1 fruit fly cellular context compared by ENCODE assay signal in the genomic region with DNA sequence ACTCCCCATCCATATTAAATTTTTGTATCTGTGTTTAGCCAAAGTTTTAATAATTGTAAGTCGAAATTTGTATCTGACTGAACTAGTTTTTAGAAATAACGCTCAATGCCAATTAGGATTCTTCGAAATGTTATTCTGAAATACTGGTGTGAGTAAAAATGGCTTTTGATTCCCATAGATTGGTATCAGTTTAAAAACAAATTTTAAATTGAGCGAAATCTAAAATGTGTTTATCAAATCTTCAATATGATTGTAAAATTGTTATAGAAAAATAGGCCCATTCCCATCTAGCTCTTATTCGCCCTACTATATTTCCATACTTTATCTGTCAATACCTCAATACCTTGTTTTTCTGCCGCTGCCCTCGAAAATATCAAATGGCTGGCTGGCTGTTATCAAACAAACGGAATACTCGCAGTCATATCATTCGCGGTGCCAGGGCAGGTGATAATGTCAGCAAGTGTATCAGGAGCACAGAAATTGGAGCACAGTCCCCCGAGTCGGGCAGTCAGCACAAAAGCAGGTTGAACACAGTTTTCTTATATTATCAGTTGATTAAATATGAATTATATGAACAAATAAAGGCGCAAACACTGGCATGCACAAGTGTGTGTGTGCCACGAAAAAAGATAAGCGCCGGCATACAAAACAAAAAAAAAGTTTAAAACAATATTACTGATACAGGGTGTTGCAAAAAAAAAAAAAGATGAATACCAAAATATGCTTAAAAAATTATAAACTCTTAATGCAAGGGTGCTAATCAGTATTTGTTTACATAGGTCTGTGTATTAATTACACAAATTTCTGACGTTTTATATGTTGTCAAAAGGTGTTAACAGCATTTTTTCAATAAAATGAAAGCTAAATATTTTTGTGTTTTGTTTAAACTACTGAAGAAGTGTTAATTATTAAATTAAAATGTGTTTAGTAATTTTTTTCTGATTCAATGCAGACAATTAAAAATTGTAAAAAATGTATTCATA.
TF ChIP-seq lines count a peak whose summit lies in the region.

A gene (minus strand): TSS at position 51 of the 983 bp plus-strand sequence.

TF ChIP-seq in whole organism, embryonic, 481 proteins besides CTCF, POLR2A, EP300 and RAD21 (continued from another document and continues in another):
- TF ChIP-seq jigr1 (GFP tag; IDR thresholded peaks at IDR 0.05; lab: Robert Waterston, UW) (no peak), vvl (GFP tag; IDR thresholded peaks at IDR 0.05; lab: Robert Waterston, UW) (peak; percentile 62; the same call in 1 of the 2 replicates), CG3281 (GFP tag; optimal IDR thresholded peaks at IDR 0.05; lab: Kevin White, UChicago) (peak; percentile 86), Sin3A (optimal IDR thresholded peaks at IDR 0.05; lab: Kevin White, UChicago) (no peak), rib (GFP tag; IDR thresholded peaks at IDR 0.05; lab: Robert Waterston, UW) (peak; percentile 84), CG9876 (GFP tag; optimal IDR thresholded peaks at IDR 0.05; lab: Kevin White, UChicago) (no peak), Awh (GFP tag; IDR thresholded peaks at IDR 0.05; lab: Robert Waterston, UW) (peak; percentile 86), CG17612 (GFP tag; IDR thresholded peaks at IDR 0.05; lab: Robert Waterston, UW) (no peak), NC2α (GFP tag; optimal IDR thresholded peaks at IDR 0.05; lab: Kevin White, UChicago) (peak; percentile 84), CG13123 (GFP tag; optimal IDR thresholded peaks at IDR 0.05; lab: Kevin White, UChicago) (peak; percentile 53), gt (GFP tag; IDR thresholded peaks at IDR 0.05; lab: Robert Waterston, UW) (no peak), ERR (GFP tag; optimal IDR thresholded peaks at IDR 0.05; lab: Kevin White, UChicago) (peak; percentile 65), CG12071 (GFP tag; optimal IDR thresholded peaks at IDR 0.05; lab: Kevin White, UChicago) (peak; percentile 90), YL-1 (GFP tag; optimal IDR thresholded peaks at IDR 0.05; lab: Kevin White, UChicago) (peak; percentile 72), CG7357 (GFP tag; IDR thresholded peaks at IDR 0.05; lab: Robert Waterston, UW) (no peak), Atf6 (GFP tag; IDR thresholded peaks at IDR 0.05; lab: Robert Waterston, UW) (peak; percentile 81), sqz (GFP tag; optimal IDR thresholded peaks at IDR 0.05; lab: Kevin White, UChicago) (peak; percentile 92), CG18476 (GFP tag; optimal IDR thresholded peaks at IDR 0.05; lab: Kevin White, UChicago) (peak; percentile 69), Fer1 (GFP tag; optimal IDR thresholded peaks at IDR 0.05; lab: Kevin White, UChicago) (peak; percentile 91), CG14050 (GFP tag; IDR thresholded peaks at IDR 0.05; lab: Robert Waterston, UW) (peak; percentile 57; the same call in 2 of the 3 replicates), CG12769 (tag; optimal IDR thresholded peaks at IDR 0.05; lab: Kevin White, UChicago) (peak; percentile 76), Vsx1 (GFP tag; optimal IDR thresholded peaks at IDR 0.05; lab: Kevin White, UChicago) (peak; percentile 92), CG15514 (GFP tag; optimal IDR thresholded peaks at IDR 0.05; lab: Kevin White, UChicago) (peak; percentile 89), CG2202 (tag; optimal IDR thresholded peaks at IDR 0.05; lab: Kevin White, UChicago) (peak; percentile 71), gce (GFP tag; IDR thresholded peaks at IDR 0.05; lab: Robert Waterston, UW) (0 out of 3 replicates have a peak, but pooled peaks have one; percentile 42), luna (GFP tag; optimal IDR thresholded peaks at IDR 0.05; lab: Kevin White, UChicago) (no peak), Hsf (GFP tag; optimal IDR thresholded peaks at IDR 0.05; lab: Kevin White, UChicago) (peak; percentile 32), CG4617 (GFP tag; optimal IDR thresholded peaks at IDR 0.05; lab: Kevin White, UChicago; ENCODE audit: borderline replicate concordance) (no peak), CG18619 (GFP tag; optimal IDR thresholded peaks at IDR 0.05; lab: Kevin White, UChicago) (peak; percentile 78), Dbx (GFP tag; IDR thresholded peaks at IDR 0.05; lab: Robert Waterston, UW) (peak; percentile 56; the same call in 2 of the 3 replicates), Chrac-16 (GFP tag; optimal IDR thresholded peaks at IDR 0.05; lab: Kevin White, UChicago) (no peak), CG13775 (GFP tag; optimal IDR thresholded peaks at IDR 0.05; lab: Kevin White, UChicago) (peak; percentile 34), CG15269 (tag; optimal IDR thresholded peaks at IDR 0.05; lab: Kevin White, UChicago) (peak; percentile 76), CG15479 (GFP tag; optimal IDR thresholded peaks at IDR 0.05; lab: Kevin White, UChicago) (no peak), Fer2 (tag; optimal IDR thresholded peaks at IDR 0.05; lab: Kevin White, UChicago) (peak; percentile 38), Tbp (GFP tag; optimal IDR thresholded peaks at IDR 0.05; lab: Kevin White, UChicago) (no peak), lab (GFP tag; optimal IDR thresholded peaks at IDR 0.05; lab: Kevin White, UChicago) (peak; percentile 96), ara (GFP tag; IDR thresholded peaks at IDR 0.05; lab: Robert Waterston, UW) (peak; percentile 49; the same call in 1 of the 2 replicates), D19B (GFP tag; optimal IDR thresholded peaks at IDR 0.05; lab: Kevin White, UChicago) (peak; percentile 50), CG8089 (GFP tag; optimal IDR thresholded peaks at IDR 0.05; lab: Kevin White, UChicago) (peak; percentile 52), Scr (GFP tag; IDR thresholded peaks at IDR 0.05; lab: Robert Waterston, UW; ENCODE audit: partially characterized antibody) (no peak), ewg (GFP tag; optimal IDR thresholded peaks at IDR 0.05; lab: Kevin White, UChicago) (peak; percentile 59), kah (GFP tag; optimal IDR thresholded peaks at IDR 0.05; lab: Kevin White, UChicago) (peak; percentile 56), CG10979 (tag; optimal IDR thresholded peaks at IDR 0.05; lab: Kevin White, UChicago) (peak; percentile 30), CG7928 (GFP tag; optimal IDR thresholded peaks at IDR 0.05; lab: Kevin White, UChicago) (peak; percentile 62), Ptx1 (GFP tag; IDR thresholded peaks at IDR 0.05; lab: Robert Waterston, UW) (peak; percentile 38; the same call in 1 of the 2 replicates), Mrtf (GFP tag; IDR thresholded peaks at IDR 0.05; lab: Robert Waterston, UW) (no peak), CG31441 (GFP tag; IDR thresholded peaks at IDR 0.05; lab: Robert Waterston, UW) (peak; percentile 69), ham (GFP tag; IDR thresholded peaks at IDR 0.05; lab: Robert Waterston, UW) (no peak), CG11695 (GFP tag; IDR thresholded peaks at IDR 0.05; lab: Robert Waterston, UW) (peak; percentile 69), chif (GFP tag; optimal IDR thresholded peaks at IDR 0.05; lab: Kevin White, UChicago) (peak; percentile 40 to 58), C15 (GFP tag; IDR thresholded peaks at IDR 0.05; lab: Robert Waterston, UW) (0 out of 3 replicates have a peak, but pooled peaks have one; percentile 12), lbe (GFP tag; optimal IDR thresholded peaks at IDR 0.05; lab: Kevin White, UChicago) (peak; percentile 93), ken (GFP tag; IDR thresholded peaks at IDR 0.05; lab: Robert Waterston, UW) (peak; percentile 52; the same call in 1 of the 3 replicates), CrebB (tag; optimal IDR thresholded peaks at IDR 0.05; lab: Kevin White, UChicago) (peak; percentile 87), CG17186 (GFP tag; optimal IDR thresholded peaks at IDR 0.05; lab: Kevin White, UChicago) (peak; percentile 46), ATbp (GFP tag; optimal IDR thresholded peaks at IDR 0.05; lab: Kevin White, UChicago) (peak; percentile 95), tap (tag; optimal IDR thresholded peaks at IDR 0.05; lab: Kevin White, UChicago) (peak; percentile 75), sna (GFP tag; IDR thresholded peaks at IDR 0.05; lab: Robert Waterston, UW; ENCODE audit: partially characterized antibody) (no peak), CG7987 (GFP tag; optimal IDR thresholded peaks at IDR 0.05; lab: Kevin White, UChicago) (peak; percentile 95), ci (GFP tag; IDR thresholded peaks at IDR 0.05; lab: Robert Waterston, UW) (peak; percentile 91), Dref (GFP tag; IDR thresholded peaks at IDR 0.05; lab: Robert Waterston, UW) (no peak), sens (GFP tag; lab: Kevin White, UChicago) (peak; percentile 92), bigmax (GFP tag; optimal IDR thresholded peaks at IDR 0.05; lab: Kevin White, UChicago) (peak; percentile 61), unc-4 (GFP tag; IDR thresholded peaks at IDR 0.05; lab: Robert Waterston, UW; ENCODE audit: partially characterized antibody) (no peak), Dip2 (GFP tag; IDR thresholded peaks at IDR 0.05; lab: Robert Waterston, UW) (no peak), CG42726 (GFP tag; IDR thresholded peaks at IDR 0.05; lab: Robert Waterston, UW; ENCODE audit: partially characterized antibody) (no peak), fru (optimal IDR thresholded peaks at IDR 0.05; lab: Kevin White, UChicago) (no peak), Rx (GFP tag; IDR thresholded peaks at IDR 0.05; lab: Robert Waterston, UW) (no peak), CG1529 (GFP tag; optimal IDR thresholded peaks at IDR 0.05; lab: Kevin White, UChicago) (peak; percentile 75), emc (GFP tag; optimal IDR thresholded peaks at IDR 0.05; lab: Kevin White, UChicago) (no peak), Stat92E (GFP tag; optimal IDR thresholded peaks at IDR 0.05; lab: Kevin White, UChicago) (no peak), CG34376 (GFP tag; optimal IDR thresholded peaks at IDR 0.05; lab: Kevin White, UChicago) (peak; percentile 98), CG9817 (tag; optimal IDR thresholded peaks at IDR 0.05; lab: Kevin White, UChicago) (peak; percentile 54), CG6813 (GFP tag; optimal IDR thresholded peaks at IDR 0.05; lab: Kevin White, UChicago) (peak; percentile 94), CoRest (tag; optimal IDR thresholded peaks at IDR 0.05; lab: Kevin White, UChicago) (peak; percentile 59), CG14965 (GFP tag; optimal IDR thresholded peaks at IDR 0.05; lab: Kevin White, UChicago; ENCODE audit: borderline replicate concordance) (peak; percentile 27), CG14710 (tag; optimal IDR thresholded peaks at IDR 0.05; lab: Kevin White, UChicago) (peak; percentile 54), CG2875 (GFP tag; optimal IDR thresholded peaks at IDR 0.05; lab: Kevin White, UChicago) (peak; percentile 94), Dll (GFP tag; IDR thresholded peaks at IDR 0.05; lab: Robert Waterston, UW; ENCODE audit: partially characterized antibody) (no peak), CG2116 (GFP tag; optimal IDR thresholded peaks at IDR 0.05; lab: Kevin White, UChicago) (peak; percentile 54), dati (GFP tag; IDR thresholded peaks at IDR 0.05; lab: Robert Waterston, UW) (no peak), CG1233 (GFP tag; optimal IDR thresholded peaks at IDR 0.05; lab: Kevin White, UChicago) (peak; percentile 88), jing (GFP tag; optimal IDR thresholded peaks at IDR 0.05; lab: Kevin White, UChicago) (no peak), CG6689 (GFP tag; IDR thresholded peaks at IDR 0.05; lab: Robert Waterston, UW) (peak; percentile 45; the same call in 1 of the 2 replicates), CG6254 (GFP tag; optimal IDR thresholded peaks at IDR 0.05; lab: Kevin White, UChicago) (peak; percentile 75), crp (GFP tag; optimal IDR thresholded peaks at IDR 0.05; lab: Kevin White, UChicago) (peak in 1 of 2 experiments; percentile 3), ssp (GFP tag; IDR thresholded peaks at IDR 0.05; lab: Robert Waterston, UW) (no peak), chn (GFP tag; optimal IDR thresholded peaks at IDR 0.05; lab: Kevin White, UChicago) (no peak), B-H1 (GFP tag; IDR thresholded peaks at IDR 0.05; lab: Robert Waterston, UW) (peak; percentile 49; the same call in 1 of the 3 replicates), kay (GFP tag; optimal IDR thresholded peaks at IDR 0.05; lab: Kevin White, UChicago) (no peak), bbx (GFP tag; IDR thresholded peaks at IDR 0.05; lab: Robert Waterston, UW; ENCODE audit: partially characterized antibody) (peak; percentile 40; the same call in 1 of the 2 replicates), prd (optimal IDR thresholded peaks at IDR 0.05; lab: Kevin White, UChicago) (no peak), prd (GFP tag; IDR thresholded peaks at IDR 0.05; lab: Robert Waterston, UW) (0 out of 3 replicates have a peak, but pooled peaks have one; percentile 9), knrl (GFP tag; IDR thresholded peaks at IDR 0.05; lab: Robert Waterston, UW; ENCODE audit: partially characterized antibody) (no peak), CG17359 (tag; optimal IDR thresholded peaks at IDR 0.05; lab: Kevin White, UChicago) (peak; percentile 89), CG13894 (tag; optimal IDR thresholded peaks at IDR 0.05; lab: Kevin White, UChicago) (peak; percentile 64), CG2199 (GFP tag; IDR thresholded peaks at IDR 0.05; lab: Robert Waterston, UW) (no peak), CG6272 (GFP tag; IDR thresholded peaks at IDR 0.05; lab: Robert Waterston, UW) (no peak), Neu2 (GFP tag; optimal IDR thresholded peaks at IDR 0.05; lab: Kevin White, UChicago; ENCODE audit: borderline replicate concordance) (no peak), Blimp-1 (GFP tag; optimal IDR thresholded peaks at IDR 0.05; lab: Kevin White, UChicago) (peak; percentile 79), peb (GFP tag; IDR thresholded peaks at IDR 0.05; lab: Robert Waterston, UW) (no peak), NC2β (GFP tag; optimal IDR thresholded peaks at IDR 0.05; lab: Kevin White, UChicago) (peak; percentile 71), sima (GFP tag; optimal IDR thresholded peaks at IDR 0.05; lab: Kevin White, UChicago) (no peak), unpg (GFP tag; optimal IDR thresholded peaks at IDR 0.05; lab: Kevin White, UChicago) (peak; percentile 65), NFAT (GFP tag; IDR thresholded peaks at IDR 0.05; lab: Robert Waterston, UW) (peak; percentile 66; the same call in 1 of the 2 replicates), CG33213 (GFP tag; optimal IDR thresholded peaks at IDR 0.05; lab: Kevin White, UChicago) (peak; percentile 74), ash1 (GFP tag; optimal IDR thresholded peaks at IDR 0.05; lab: Kevin White, UChicago) (peak; percentile 81), CG34422 (GFP tag; IDR thresholded peaks at IDR 0.05; lab: Robert Waterston, UW) (no peak; the same call in 2 of the 3 replicates), Lim3 (GFP tag; IDR thresholded peaks at IDR 0.05; lab: Robert Waterston, UW) (peak; percentile 75; the same call in 1 of the 2 replicates), CG10543 (GFP tag; optimal IDR thresholded peaks at IDR 0.05; lab: Kevin White, UChicago) (peak; percentile 95), org-1 (GFP tag; optimal IDR thresholded peaks at IDR 0.05; lab: Kevin White, UChicago) (peak; percentile 80), Sox100B (GFP tag; optimal IDR thresholded peaks at IDR 0.05; lab: Kevin White, UChicago) (peak; percentile 78), CG10321 (GFP tag; IDR thresholded peaks at IDR 0.05; lab: Robert Waterston, UW) (peak; percentile 44; the same call in 1 of the 2 replicates), Deaf1 (tag; optimal IDR thresholded peaks at IDR 0.05; lab: Kevin White, UChicago) (peak; percentile 60), eve (GFP tag; optimal IDR thresholded peaks at IDR 0.05; lab: Kevin White, UChicago) (peak in 1 of 2 experiments; percentile 33)
